Worm (Caenorhabditis elegans) whole organism, L1 larva: ENCODE data around the gene skat-1.

Experiments
- ama-1 ChIP-seq: fragments of 150-350 bp; optimal IDR thresholded peaks from 2 replicates; lab custom pipeline; 2014
- ceh-63 ChIP-seq: fragments of 200-800 bp; sonication (Bioruptor generic); optimal IDR thresholded peaks from 2 replicates; lab custom pipeline; 2018; ENCODE audit warnings: mild to moderate bottlenecking, missing genetic modification characterization, missing compliant biosample characterization
- egl-13 ChIP-seq: sonication (generic microtip); optimal IDR thresholded peaks from 2 replicates; lab custom pipeline; 2016; ENCODE audit warnings: missing genotype, missing genetic modification reagents, missing genetic modification characterization, missing compliant biosample characterization
- fkh-10 ChIP-seq: sonication (generic microtip); optimal IDR thresholded peaks from 2 replicates; lab custom pipeline; 2017; ENCODE audit warnings: missing biosample characterization, missing genetic modification reagents, missing genetic modification characterization
- irx-1 ChIP-seq: sonication (generic microtip); optimal IDR thresholded peaks from 2 replicates; lab custom pipeline; 2016; ENCODE audit warnings: missing genetic modification characterization, missing compliant biosample characterization
- lin-15B ChIP-seq: fragments of 150-350 bp; sonication (generic microtip); optimal IDR thresholded peaks from 3 replicates; lab custom pipeline; 2014; ENCODE audit warnings: missing biosample characterization, missing genetic modification characterization
- lin-39 ChIP-seq: fragments of 150-350 bp; optimal IDR thresholded peaks from 2 replicates; lab custom pipeline; 2014; ENCODE audit warnings: missing biosample characterization, missing genetic modification reagents, missing genetic modification characterization
- mdl-1 ChIP-seq, 2 experiments: fragments of 150-350 bp; optimal IDR thresholded peaks; 2 replicates each; lab custom pipeline; 2014 to 2017; ENCODE audit warnings: missing biosample characterization in 2 of 2, missing genetic modification characterization in 2 of 2, inconsistent platforms in 1 of 2
- nhr-237 ChIP-seq: fragments of 150-350 bp; optimal IDR thresholded peaks from 2 replicates; lab custom pipeline; 2014; ENCODE audit warnings: missing biosample characterization, missing genetic modification characterization
- nhr-28 ChIP-seq: fragments of 150-350 bp; optimal IDR thresholded peaks from 2 replicates; lab custom pipeline; 2014; ENCODE audit warnings: missing biosample characterization, missing genetic modification characterization
- pax-3 ChIP-seq: fragments of 200-800 bp; sonication (Bioruptor generic); optimal IDR thresholded peaks from 2 replicates; lab custom pipeline; 2018; ENCODE audit warnings: mild to moderate bottlenecking, missing genetic modification characterization, moderate library complexity, missing compliant biosample characterization
- skn-1 ChIP-seq: fragments of 150-350 bp; optimal IDR thresholded peaks from 2 replicates; lab custom pipeline; 2014; ENCODE audit warnings: missing biosample characterization, missing genetic modification characterization
- sptf-1 ChIP-seq: fragments of 150-350 bp; optimal IDR thresholded peaks from 2 replicates; lab custom pipeline; 2014; ENCODE audit warnings: missing biosample characterization, missing genetic modification characterization
- unc-86 ChIP-seq: sonication (generic microtip); optimal IDR thresholded peaks from 2 replicates; lab custom pipeline; 2016; ENCODE audit warnings: missing genetic modification characterization, missing compliant biosample characterization

DNA sequence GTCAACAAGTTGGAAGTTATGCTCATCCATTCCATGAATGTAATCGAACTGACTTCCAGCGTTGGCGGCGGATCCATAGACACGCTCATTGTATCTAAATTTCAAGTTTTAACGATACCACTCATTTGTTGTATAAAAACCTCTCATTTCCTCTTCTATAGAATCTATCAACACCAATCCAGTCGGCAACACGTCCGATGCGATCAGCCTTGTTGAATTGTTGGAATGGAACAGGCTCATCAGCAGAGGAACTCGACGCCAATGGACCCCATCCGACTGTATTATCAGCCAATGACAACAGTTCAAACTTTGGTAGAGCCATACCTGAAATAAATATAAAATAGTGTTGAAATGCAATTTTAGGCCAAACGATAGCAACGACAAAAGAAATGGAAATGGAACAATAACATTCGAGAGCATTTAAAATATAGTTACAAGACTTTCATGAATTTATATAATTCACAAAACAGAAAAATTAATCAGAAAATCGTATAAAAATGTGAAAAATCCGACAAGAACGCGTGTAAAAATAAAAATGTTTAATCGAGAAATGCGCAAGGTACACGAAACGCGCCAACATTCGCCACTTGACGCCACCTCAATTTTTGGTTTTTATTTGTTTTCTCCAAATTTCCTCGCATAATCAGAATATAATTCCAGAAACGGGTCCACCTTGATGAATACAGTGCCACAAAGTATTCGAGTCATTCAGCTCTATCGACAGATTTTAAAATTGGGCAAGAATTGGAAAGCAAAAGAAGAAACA is 25.1 kb downstream of the skat-1 start, which contains the start of the genes eif-3.D and R08D7.4:
- TF ChIP-seq skn-1 (tag; lab: Kevin White, UChicago) (peak; percentile 50), lin-39 (tag; lab: Kevin White, UChicago) (peak; percentile 60), lin-15B (tag; lab: Kevin White, UChicago) (no peak), ceh-63 (GFP tag; lab: Kevin White, UChicago) (no peak), irx-1 (tag; lab: Kevin White, UChicago) (peak; percentile 64), sptf-1 (tag; lab: Kevin White, UChicago) (no peak), nhr-237 (tag; lab: Kevin White, UChicago) (no peak), pax-3 (tag; lab: Kevin White, UChicago) (no peak), fkh-10 (GFP tag; lab: Kevin White, UChicago) (no peak), mdl-1 (tag; optimal IDR thresholded peaks at IDR 0.05; lab: Kevin White, UChicago) (peak in 1 of 2 experiments; percentile 56), unc-86 (tag; lab: Kevin White, UChicago) (peak; percentile 55), nhr-28 (tag; lab: Kevin White, UChicago) (no peak), ama-1 (lab: Kevin White, UChicago) (no peak), egl-13 (tag; lab: Kevin White, UChicago) (no peak)
